Fruit fly (Drosophila melanogaster): Measurements from ENCODE around the gene CG12729.

CG12729 gene

dm6 chrX:5886764-5887555, 41.9 kb downstream of the CG12729 start (continued):
- TF ChIP-seq CG14965 (GFP tag; optimal IDR thresholded peaks at IDR 0.05; ENCODE audit: borderline replicate concordance) (no peak), p53 (GFP tag; optimal IDR thresholded peaks at IDR 0.05) (no peak), ro (GFP tag; IDR thresholded peaks at IDR 0.05) (no peak), Adf1 (GFP tag; IDR thresholded peaks at IDR 0.05) (no peak), CG1024 (GFP tag; IDR thresholded peaks at IDR 0.05) (no peak), Blimp-1 (GFP tag; optimal IDR thresholded peaks at IDR 0.05) (no peak), CG13424 (tag; optimal IDR thresholded peaks at IDR 0.05) (no peak), dm (GFP tag; optimal IDR thresholded peaks at IDR 0.05) (no peak), unc-4 (GFP tag; IDR thresholded peaks at IDR 0.05; ENCODE audit: partially characterized antibody) (no peak), B-H1 (GFP tag; IDR thresholded peaks at IDR 0.05) (no peak), wor (GFP tag; IDR thresholded peaks at IDR 0.05) (no peak), CG6272 (GFP tag; IDR thresholded peaks at IDR 0.05) (no peak), dimm (GFP tag; IDR thresholded peaks at IDR 0.05) (no peak), MESR4 (GFP tag; optimal IDR thresholded peaks at IDR 0.05) (no peak), h (optimal IDR thresholded peaks at IDR 0.05) (no peak), disco-r (GFP tag; optimal IDR thresholded peaks at IDR 0.05) (no peak), CrebB (tag; optimal IDR thresholded peaks at IDR 0.05) (no peak), BtbVII (GFP tag; optimal IDR thresholded peaks at IDR 0.05) (no peak), Aef1 (GFP tag; IDR thresholded peaks at IDR 0.05) (no peak), CG13123 (GFP tag; optimal IDR thresholded peaks at IDR 0.05) (no peak), ase (GFP tag; IDR thresholded peaks at IDR 0.05) (no peak), CG2199 (GFP tag; IDR thresholded peaks at IDR 0.05) (no peak), fru (optimal IDR thresholded peaks at IDR 0.05) (no peak), repo (GFP tag; optimal IDR thresholded peaks at IDR 0.05) (no peak), lbe (GFP tag; optimal IDR thresholded peaks at IDR 0.05) (peak; percentile 49), CG8388 (GFP tag; optimal IDR thresholded peaks at IDR 0.05) (no peak), dysf (GFP tag; IDR thresholded peaks at IDR 0.05) (peak; percentile 43; the same call in 1 of the 3 replicates), HmgD (GFP tag; optimal IDR thresholded peaks at IDR 0.05) (no peak), oc (tag; optimal IDR thresholded peaks at IDR 0.05) (peak; percentile 57), ham (GFP tag; IDR thresholded peaks at IDR 0.05) (no peak), chinmo (GFP tag; IDR thresholded peaks at IDR 0.05; ENCODE audit: partially characterized antibody) (peak; percentile 64; the same call in 1 of the 4 replicates), Stat92E (GFP tag; optimal IDR thresholded peaks at IDR 0.05) (no peak), Ssrp (tag; optimal IDR thresholded peaks at IDR 0.05) (no peak), Bdp1 (GFP tag; optimal IDR thresholded peaks at IDR 0.05) (no peak), CG12659 (GFP tag; optimal IDR thresholded peaks at IDR 0.05) (peak; percentile 4), Abd-B (GFP tag; optimal IDR thresholded peaks at IDR 0.05) (no peak), CG2116 (GFP tag; optimal IDR thresholded peaks at IDR 0.05) (no peak), Ravus (GFP tag; IDR thresholded peaks at IDR 0.05) (no peak), Tbp (GFP tag; optimal IDR thresholded peaks at IDR 0.05) (no peak), Ets65A (GFP tag) (no peak), CG4854 (GFP tag; optimal IDR thresholded peaks at IDR 0.05) (no peak), CG9876 (GFP tag; optimal IDR thresholded peaks at IDR 0.05) (no peak)

DNA sequence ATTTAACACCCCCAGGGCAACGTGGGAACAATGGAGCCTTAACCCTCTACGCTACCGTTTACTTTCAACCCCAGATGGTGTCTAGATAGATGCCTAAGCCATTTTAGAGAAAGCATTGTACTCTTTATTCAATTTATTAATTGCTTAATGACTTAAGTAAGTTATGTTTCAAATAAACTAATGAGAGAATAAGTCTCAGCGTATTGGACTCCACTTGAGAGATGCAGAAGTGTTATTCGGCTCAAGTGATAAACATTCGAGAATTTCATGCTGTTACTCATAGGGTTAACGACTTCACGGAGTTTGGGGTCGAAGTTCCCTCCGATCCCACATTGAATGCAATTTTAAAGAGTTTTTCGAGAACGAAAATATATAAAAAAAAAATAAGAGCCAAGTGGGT, 43.2 kb downstream of the CG12729 start:
- TF ChIP-seq eve (GFP tag; optimal IDR thresholded peaks at IDR 0.05) = peak in 1 of 2 experiments; percentile 7
- 0 out of 2 replicates have a peak, but pooled peaks have one; percentile 10 for TF ChIP-seq Drgx (GFP tag; IDR thresholded peaks at IDR 0.05)
- TF ChIP-seq CG11696 (GFP tag; IDR thresholded peaks at IDR 0.05) = no peak
